Worm (Caenorhabditis elegans) whole organism, late embryonic: ENCODE measurements around the gene rpn-7.

ENCODE experiments used
- ceh-34 ChIP-seq: sonication (generic microtip); optimal IDR thresholded peaks from 2 replicates; lab custom pipeline; 2016; ENCODE audit warnings: mild to moderate bottlenecking, missing genetic modification characterization, missing compliant biosample characterization
- mec-3 ChIP-seq: sonication (generic microtip); optimal IDR thresholded peaks from 2 replicates; lab custom pipeline; 2016; ENCODE audit warnings: borderline replicate concordance, missing genetic modification characterization, missing compliant biosample characterization
- nhr-11 ChIP-seq: fragments of 150-350 bp; optimal IDR thresholded peaks from 2 replicates; lab custom pipeline; 2014; ENCODE audit warnings: missing biosample characterization, missing genetic modification characterization

ce11 chrIV:9310935-9311566, 5.4 kb upstream of the rpn-7 start:
- no peak for TF ChIP-seq mec-3 (tag; lab: Kevin White, UChicago)
- TF ChIP-seq nhr-11 (tag; lab: Kevin White, UChicago), result no peak
- TF ChIP-seq ceh-34 (tag; lab: Kevin White, UChicago), result no peak
